Worm (Caenorhabditis elegans): Measurements from ENCODE around the gene aff-1.
A peak's percentile ranks its signal among the peaks of the same experiment; 100 is the strongest.

Gene aff-1

ce11 chrII:6884568-6884967 lies 21.0 kb upstream of the aff-1 start:
- TF ChIP-seq T22C8.4 (GFP tag; IDR thresholded peaks at IDR 0.05) = no peak
- no peak for TF ChIP-seq cog-1 (tag; optimal IDR thresholded peaks at IDR 0.05)
- TF ChIP-seq klf-2 (GFP tag; conservative IDR thresholded peaks at IDR 0.05) = no peak
- TF ChIP-seq med-1 (GFP tag; optimal IDR thresholded peaks at IDR 0.05; ENCODE audit: insufficient read depth) = no peak
- no peak for TF ChIP-seq ref-1 (GFP tag; conservative IDR thresholded peaks at IDR 0.05)
- TF ChIP-seq flt-1 (GFP tag; IDR thresholded peaks at IDR 0.05) = no peak
- TF ChIP-seq ztf-29 (GFP tag; IDR thresholded peaks at IDR 0.05) = no peak
- TF ChIP-seq ztf-23 (GFP tag; IDR thresholded peaks at IDR 0.05) = no peak
- no peak for TF ChIP-seq tab-1 (GFP tag; IDR thresholded peaks at IDR 0.05)

DNA sequence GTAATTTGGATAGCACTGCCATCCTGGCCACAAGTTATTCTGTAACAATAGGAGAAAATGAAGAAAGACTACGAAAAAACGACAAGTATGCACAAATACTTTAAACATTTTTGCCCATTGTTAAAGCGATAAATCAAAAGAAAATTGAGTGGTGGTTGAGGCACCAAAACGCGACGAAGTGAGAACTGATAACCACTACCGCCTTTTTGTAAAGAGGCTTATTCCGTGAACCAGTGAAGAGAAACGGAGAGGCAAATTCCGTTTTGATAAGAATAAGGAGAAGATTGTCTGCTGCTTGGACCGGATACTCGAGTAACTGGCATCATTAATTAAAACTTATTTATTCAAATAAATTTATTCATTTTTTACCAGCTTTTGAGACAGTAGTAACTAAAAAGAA lies 20.2 kb upstream of the aff-1 start, which contains the start of gene pmp-1:
TSS of gene pmp-1 (minus strand) at position 39 of the 400 bp plus-strand sequence.
- no peak for TF ChIP-seq ztf-29 (GFP tag; IDR thresholded peaks at IDR 0.05)
- TF ChIP-seq klf-2 (GFP tag; conservative IDR thresholded peaks at IDR 0.05) = no peak
- no peak for TF ChIP-seq cog-1 (tag; optimal IDR thresholded peaks at IDR 0.05)
- no peak for TF ChIP-seq T22C8.4 (GFP tag; IDR thresholded peaks at IDR 0.05)
- TF ChIP-seq tab-1 (GFP tag; IDR thresholded peaks at IDR 0.05) = no peak
- TF ChIP-seq ztf-23 (GFP tag; IDR thresholded peaks at IDR 0.05) = no peak
- no peak for TF ChIP-seq flt-1 (GFP tag; IDR thresholded peaks at IDR 0.05)
- TF ChIP-seq med-1 (GFP tag; optimal IDR thresholded peaks at IDR 0.05; ENCODE audit: insufficient read depth) = no peak
- TF ChIP-seq ref-1 (GFP tag; conservative IDR thresholded peaks at IDR 0.05) = no peak

DNA sequence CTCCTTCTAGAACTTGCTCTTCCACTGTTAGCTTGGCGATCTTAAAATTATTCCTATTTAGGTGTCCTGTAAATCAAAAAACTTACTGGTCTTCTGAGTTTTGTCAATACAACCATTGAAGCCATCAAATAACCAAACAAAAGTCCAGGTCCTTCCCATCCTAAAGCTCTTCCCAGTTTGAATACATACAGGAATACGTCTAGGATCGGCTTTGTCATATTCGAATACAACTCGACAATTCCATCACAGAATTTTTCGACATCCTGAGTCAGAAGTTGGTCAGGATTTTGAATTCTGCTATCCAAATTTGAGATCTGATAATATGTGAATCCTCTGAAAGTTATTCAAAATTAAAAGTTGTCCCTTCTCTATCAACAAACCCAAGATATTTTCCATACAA lies 18.8 kb upstream of the aff-1 start:
- no peak for TF ChIP-seq ztf-23 (GFP tag; IDR thresholded peaks at IDR 0.05)
- TF ChIP-seq ztf-29 (GFP tag; IDR thresholded peaks at IDR 0.05) = no peak
- no peak for TF ChIP-seq ref-1 (GFP tag; conservative IDR thresholded peaks at IDR 0.05)
- no peak for TF ChIP-seq cog-1 (tag; optimal IDR thresholded peaks at IDR 0.05)
- no peak for TF ChIP-seq flt-1 (GFP tag; IDR thresholded peaks at IDR 0.05)
- TF ChIP-seq T22C8.4 (GFP tag; IDR thresholded peaks at IDR 0.05) = no peak
- TF ChIP-seq klf-2 (GFP tag; conservative IDR thresholded peaks at IDR 0.05) = no peak
- no peak for TF ChIP-seq med-1 (GFP tag; optimal IDR thresholded peaks at IDR 0.05; ENCODE audit: insufficient read depth)
- TF ChIP-seq tab-1 (GFP tag; IDR thresholded peaks at IDR 0.05) = no peak

DNA sequence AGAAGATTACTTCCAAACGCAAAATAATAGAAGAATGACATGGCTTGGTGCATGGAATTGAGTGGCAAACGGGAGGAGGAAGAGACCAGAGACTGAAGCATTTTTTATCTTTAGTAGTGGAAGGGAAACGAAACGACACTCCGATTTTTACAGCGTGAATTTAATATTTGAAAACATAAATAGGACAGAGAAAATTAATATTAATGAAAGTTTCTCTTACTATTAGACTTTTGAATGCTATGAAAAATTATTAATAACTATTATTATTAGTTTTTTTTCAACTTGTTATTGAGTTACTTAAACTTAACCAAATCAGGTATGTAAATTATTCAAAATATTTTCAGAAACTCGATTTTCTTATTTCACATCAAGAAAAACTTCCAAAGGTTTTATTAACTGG lies 16.5 kb upstream of the aff-1 start, which contains the start of gene C44B7.7:
TSS of gene C44B7.7 (minus strand) at position 101 of the 400 bp plus-strand sequence.
- TF ChIP-seq T22C8.4 (GFP tag; IDR thresholded peaks at IDR 0.05) (no peak), cog-1 (tag; optimal IDR thresholded peaks at IDR 0.05) (no peak), med-1 (GFP tag; optimal IDR thresholded peaks at IDR 0.05; ENCODE audit: insufficient read depth) (no peak), flt-1 (GFP tag; IDR thresholded peaks at IDR 0.05) (no peak), tab-1 (GFP tag; IDR thresholded peaks at IDR 0.05) (no peak), ztf-29 (GFP tag; IDR thresholded peaks at IDR 0.05) (no peak), ref-1 (GFP tag; conservative IDR thresholded peaks at IDR 0.05) (no peak), klf-2 (GFP tag; conservative IDR thresholded peaks at IDR 0.05) (no peak), ztf-23 (GFP tag; IDR thresholded peaks at IDR 0.05) (no peak)

ce11 chrII:6877881-6878280 lies 14.3 kb upstream of the aff-1 start:
- TF ChIP-seq ztf-23 (GFP tag; IDR thresholded peaks at IDR 0.05) = no peak
- no peak for TF ChIP-seq cog-1 (tag; optimal IDR thresholded peaks at IDR 0.05)
- TF ChIP-seq ref-1 (GFP tag; conservative IDR thresholded peaks at IDR 0.05) = no peak

DNA sequence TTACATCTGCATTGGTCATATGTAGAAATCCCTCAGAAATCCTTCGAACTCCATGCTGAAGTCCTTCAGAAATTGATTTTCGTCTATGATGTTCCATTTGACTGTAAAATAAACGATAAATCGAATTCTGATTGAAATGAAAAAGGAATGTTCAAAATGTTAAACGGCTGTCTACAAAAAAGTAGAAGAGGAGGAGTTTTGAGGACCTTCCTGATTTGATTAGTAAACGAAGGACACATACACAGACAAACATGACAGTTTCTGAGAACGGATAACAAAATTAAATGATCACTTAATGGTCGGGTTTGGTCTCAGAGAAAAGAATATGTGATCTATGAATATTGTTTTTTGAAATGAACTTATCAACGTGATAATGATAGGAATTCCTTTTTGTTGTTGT lies 13.4 kb upstream of the aff-1 start, which contains the start of gene slc-36.5:
TSS of gene slc-36.5 (minus strand) at position 101 of the 400 bp plus-strand sequence.
- TF ChIP-seq flt-1 (GFP tag; IDR thresholded peaks at IDR 0.05) (no peak), ztf-23 (GFP tag; IDR thresholded peaks at IDR 0.05) (no peak), klf-2 (GFP tag; conservative IDR thresholded peaks at IDR 0.05) (no peak), cog-1 (tag; optimal IDR thresholded peaks at IDR 0.05) (no peak)

DNA sequence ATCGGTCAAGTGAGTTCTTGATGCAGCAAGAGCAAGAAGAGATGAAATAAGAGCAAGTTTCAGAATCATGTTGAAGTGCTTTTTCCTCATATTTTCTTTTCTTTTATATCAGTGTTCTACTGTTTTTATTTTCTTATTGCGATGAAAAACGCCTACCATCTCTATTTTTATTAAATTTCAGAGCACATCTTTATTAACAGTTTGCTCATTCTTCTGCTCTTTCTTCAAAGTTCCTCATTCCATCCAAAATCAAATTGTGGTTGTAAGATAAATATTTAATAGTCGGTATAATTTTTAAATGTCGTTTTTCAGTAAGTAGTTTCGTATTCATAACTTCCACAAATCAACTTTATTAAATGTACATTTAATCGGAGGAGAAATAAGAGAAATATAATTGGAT lies 8.9 kb upstream of the aff-1 start, which contains the start of gene C44B7.5:
TSS of gene C44B7.5 (minus strand) at position 101 of the 400 bp plus-strand sequence.
- TF ChIP-seq flt-1 (GFP tag; IDR thresholded peaks at IDR 0.05) (no peak), T22C8.4 (GFP tag; IDR thresholded peaks at IDR 0.05) (no peak), ref-1 (GFP tag; conservative IDR thresholded peaks at IDR 0.05) (no peak), cog-1 (tag; optimal IDR thresholded peaks at IDR 0.05) (no peak), ztf-23 (GFP tag; IDR thresholded peaks at IDR 0.05) (no peak), klf-2 (GFP tag; conservative IDR thresholded peaks at IDR 0.05) (no peak), ztf-29 (GFP tag; IDR thresholded peaks at IDR 0.05) (no peak)

DNA sequence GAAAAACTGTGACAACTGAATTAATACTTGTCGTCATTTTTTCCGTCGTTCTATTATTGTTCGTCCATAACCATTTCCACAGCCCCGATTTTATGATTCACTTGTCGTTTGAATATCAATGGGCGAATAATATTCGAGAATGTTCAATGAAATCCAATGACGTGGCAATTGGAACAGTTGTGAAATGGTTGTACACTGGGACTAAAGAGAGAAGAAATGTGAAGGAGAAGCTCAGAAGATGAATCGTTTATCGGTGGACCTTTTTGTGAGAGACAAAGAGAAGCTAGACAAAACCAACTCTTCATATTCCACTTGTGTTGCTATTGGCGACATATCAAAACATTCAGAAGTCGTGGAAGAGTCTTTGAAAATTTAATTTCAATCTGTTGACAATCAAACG lies 7.3 kb upstream of the aff-1 start, which contains the start of gene clhm-1:
TSS of gene clhm-1 (minus strand) at position 207 of the 400 bp plus-strand sequence.
- no peak for TF ChIP-seq ztf-23 (GFP tag; IDR thresholded peaks at IDR 0.05)
- no peak for TF ChIP-seq tab-1 (GFP tag; IDR thresholded peaks at IDR 0.05)
- no peak for TF ChIP-seq med-1 (GFP tag; optimal IDR thresholded peaks at IDR 0.05; ENCODE audit: insufficient read depth)
- TF ChIP-seq T22C8.4 (GFP tag; IDR thresholded peaks at IDR 0.05) = no peak
- no peak for TF ChIP-seq ztf-29 (GFP tag; IDR thresholded peaks at IDR 0.05)
- TF ChIP-seq flt-1 (GFP tag; IDR thresholded peaks at IDR 0.05) = no peak
- no peak for TF ChIP-seq ref-1 (GFP tag; conservative IDR thresholded peaks at IDR 0.05)
- no peak for TF ChIP-seq klf-2 (GFP tag; conservative IDR thresholded peaks at IDR 0.05)
- TF ChIP-seq cog-1 (tag; optimal IDR thresholded peaks at IDR 0.05) = no peak

DNA sequence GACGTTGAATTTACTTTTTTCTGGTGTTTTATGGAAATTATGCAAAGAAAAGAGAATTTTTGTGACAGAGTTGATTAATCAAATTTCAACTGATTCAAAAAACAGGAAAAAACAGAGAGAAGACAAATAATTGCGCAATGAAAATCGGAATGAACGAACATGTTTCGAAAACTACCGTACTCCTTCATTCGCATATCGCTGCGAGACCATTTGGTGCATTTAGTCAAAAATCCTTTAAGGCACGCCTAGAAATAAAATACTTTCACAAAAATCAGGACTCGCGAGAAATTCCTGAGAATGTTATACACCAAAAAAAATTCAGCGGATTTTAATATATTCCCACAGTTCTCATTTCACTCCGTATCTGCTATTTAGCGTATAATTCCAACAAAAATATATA lies 3.5 kb downstream of the aff-1 start:
- TF ChIP-seq ref-1 (GFP tag; conservative IDR thresholded peaks at IDR 0.05) = no peak
- no peak for TF ChIP-seq ztf-23 (GFP tag; IDR thresholded peaks at IDR 0.05)
- TF ChIP-seq klf-2 (GFP tag; conservative IDR thresholded peaks at IDR 0.05) = no peak
- no peak for TF ChIP-seq med-1 (GFP tag; optimal IDR thresholded peaks at IDR 0.05; ENCODE audit: insufficient read depth)
- TF ChIP-seq flt-1 (GFP tag; IDR thresholded peaks at IDR 0.05) = no peak
- TF ChIP-seq tab-1 (GFP tag; IDR thresholded peaks at IDR 0.05) = no peak
- no peak for TF ChIP-seq cog-1 (tag; optimal IDR thresholded peaks at IDR 0.05)
- TF ChIP-seq ztf-29 (GFP tag; IDR thresholded peaks at IDR 0.05) = no peak
- no peak for TF ChIP-seq T22C8.4 (GFP tag; IDR thresholded peaks at IDR 0.05)

ce11 chrII:6858835-6859234 lies 4.7 kb downstream of the aff-1 start:
- no peak for TF ChIP-seq T22C8.4 (GFP tag; IDR thresholded peaks at IDR 0.05)
- peak; percentile 79 for TF ChIP-seq ztf-23 (GFP tag; IDR thresholded peaks at IDR 0.05)
- peak; percentile 61 for TF ChIP-seq cog-1 (tag; optimal IDR thresholded peaks at IDR 0.05)
- 0 out of 2 replicates have a peak, but pooled peaks have one; percentile 55 for TF ChIP-seq tab-1 (GFP tag; IDR thresholded peaks at IDR 0.05)

Measured in whole organism, midembryonic.